Fruit fly (Drosophila melanogaster): ENCODE data around the gene Tap42.
A peak's percentile ranks its signal among the peaks of the same experiment; 100 is the strongest.

The Tap42 gene

dm6 chr2L:13382351-13383029 is 15.1 kb downstream of the Tap42 start, which contains the start of gene loqs (continued):
- TF ChIP-seq CG12155 (GFP tag; optimal IDR thresholded peaks at IDR 0.05) (no peak), CG17829 (tag; optimal IDR thresholded peaks at IDR 0.05) (peak; percentile 18), CG6689 (GFP tag; IDR thresholded peaks at IDR 0.05) (0 out of 2 replicates have a peak, but pooled peaks have one; percentile 5), CG30403 (GFP tag; optimal IDR thresholded peaks at IDR 0.05) (peak; percentile 18), fd96Cb (tag; optimal IDR thresholded peaks at IDR 0.05) (no peak), CG12299 (tag; optimal IDR thresholded peaks at IDR 0.05) (no peak), CG34224 (GFP tag; IDR thresholded peaks at IDR 0.05; ENCODE audit: partially characterized antibody) (no peak), CG8290 (GFP tag; optimal IDR thresholded peaks at IDR 0.05) (peak; percentile 52), CG8290 (tag; optimal IDR thresholded peaks at IDR 0.05) (no peak), croc (GFP tag; conservative IDR thresholded peaks at IDR 0.05) (no peak), gem (tag; optimal IDR thresholded peaks at IDR 0.05) (peak; percentile 50), CG15269 (tag; optimal IDR thresholded peaks at IDR 0.05) (no peak), CG10274 (GFP tag; optimal IDR thresholded peaks at IDR 0.05) (no peak), MESR4 (GFP tag; optimal IDR thresholded peaks at IDR 0.05) (peak; percentile 55), crol (GFP tag; IDR thresholded peaks at IDR 0.05) (no peak), CG4360 (GFP tag; IDR thresholded peaks at IDR 0.05) (no peak), Ada2b (GFP tag; IDR thresholded peaks at IDR 0.05) (peak; percentile 10; the same call in 1 of the 2 replicates), Elba2 (GFP tag; optimal IDR thresholded peaks at IDR 0.05) (no peak), Scr (GFP tag; IDR thresholded peaks at IDR 0.05; ENCODE audit: partially characterized antibody) (peak; percentile 51), CG14710 (tag; optimal IDR thresholded peaks at IDR 0.05) (peak; percentile 62), Ravus (GFP tag; IDR thresholded peaks at IDR 0.05) (no peak), Rfx (GFP tag; IDR thresholded peaks at IDR 0.05) (peak; percentile 14; the same call in 1 of the 2 replicates), CG4424 (GFP tag; optimal IDR thresholded peaks at IDR 0.05) (no peak), dan (GFP tag; IDR thresholded peaks at IDR 0.05) (no peak), Hr3 (GFP tag; optimal IDR thresholded peaks at IDR 0.05) (peak; percentile 6), Awh (GFP tag; IDR thresholded peaks at IDR 0.05) (no peak), CoRest (tag; optimal IDR thresholded peaks at IDR 0.05) (peak; percentile 3), so (GFP tag; IDR thresholded peaks at IDR 0.05) (no peak), phol (tag; optimal IDR thresholded peaks at IDR 0.05) (peak; percentile 48), CG11723 (GFP tag; optimal IDR thresholded peaks at IDR 0.05) (no peak), Hr51 (GFP tag; optimal IDR thresholded peaks at IDR 0.05) (no peak), MBD-R2 (GFP tag; IDR thresholded peaks at IDR 0.05) (peak; percentile 68), trem (tag; optimal IDR thresholded peaks at IDR 0.05) (peak; percentile 54), CG13424 (tag; optimal IDR thresholded peaks at IDR 0.05) (peak; percentile 31), E2f2 (GFP tag; IDR thresholded peaks at IDR 0.05) (peak; percentile 83), ato (GFP tag; IDR thresholded peaks at IDR 0.05; ENCODE audit: partially characterized antibody) (no peak), prd (optimal IDR thresholded peaks at IDR 0.05) (no peak), prd (GFP tag; IDR thresholded peaks at IDR 0.05) (0 out of 3 replicates have a peak, but pooled peaks have one; percentile 7), repo (GFP tag; optimal IDR thresholded peaks at IDR 0.05) (no peak), CG11456 (GFP tag; IDR thresholded peaks at IDR 0.05) (no peak), slbo (GFP tag; IDR thresholded peaks at IDR 0.05) (peak; percentile 46; the same call in 1 of the 2 replicates), row (GFP tag; IDR thresholded peaks at IDR 0.05) (peak; percentile 62), lilli (GFP tag; optimal IDR thresholded peaks at IDR 0.05) (peak; percentile 24), seq (GFP tag; IDR thresholded peaks at IDR 0.05) (no peak), Sox102F (GFP tag; optimal IDR thresholded peaks at IDR 0.05) (no peak), CG8281 (tag; optimal IDR thresholded peaks at IDR 0.05) (no peak), ken (GFP tag; IDR thresholded peaks at IDR 0.05) (no peak), CG12236 (GFP tag; optimal IDR thresholded peaks at IDR 0.05) (no peak), CG7839 (tag; optimal IDR thresholded peaks at IDR 0.05) (no peak), Hmr (GFP tag; optimal IDR thresholded peaks at IDR 0.05) (no peak), onecut (GFP tag; IDR thresholded peaks at IDR 0.05) (peak; percentile 99)
